Fruit fly (Drosophila melanogaster): Measurements from ENCODE around the gene jp.

- TF ChIP-seq CG12605 (GFP tag; IDR thresholded peaks at IDR 0.05): no peak
- TF ChIP-seq Ets98B (GFP tag; IDR thresholded peaks at IDR 0.05): no peak
- no peak for TF ChIP-seq Pif1B (GFP tag; optimal IDR thresholded peaks at IDR 0.05)
- TF ChIP-seq gl (tag; optimal IDR thresholded peaks at IDR 0.05): no peak
- TF ChIP-seq CG17806 (tag; optimal IDR thresholded peaks at IDR 0.05): no peak
- TF ChIP-seq CG15710 (tag; optimal IDR thresholded peaks at IDR 0.05): no peak
- TF ChIP-seq rn (GFP tag; IDR thresholded peaks at IDR 0.05): no peak
- TF ChIP-seq CG8159 (tag; optimal IDR thresholded peaks at IDR 0.05): no peak
- TF ChIP-seq Pif1A (GFP tag; optimal IDR thresholded peaks at IDR 0.05): no peak
These were observed 17.7 kb upstream of the jp start for dm6 chr2L:9584098-9584703.

Data from whole organism, pupa.